Worm (Caenorhabditis elegans): Measurements from ENCODE around the gene F42G4.5.

DNA sequence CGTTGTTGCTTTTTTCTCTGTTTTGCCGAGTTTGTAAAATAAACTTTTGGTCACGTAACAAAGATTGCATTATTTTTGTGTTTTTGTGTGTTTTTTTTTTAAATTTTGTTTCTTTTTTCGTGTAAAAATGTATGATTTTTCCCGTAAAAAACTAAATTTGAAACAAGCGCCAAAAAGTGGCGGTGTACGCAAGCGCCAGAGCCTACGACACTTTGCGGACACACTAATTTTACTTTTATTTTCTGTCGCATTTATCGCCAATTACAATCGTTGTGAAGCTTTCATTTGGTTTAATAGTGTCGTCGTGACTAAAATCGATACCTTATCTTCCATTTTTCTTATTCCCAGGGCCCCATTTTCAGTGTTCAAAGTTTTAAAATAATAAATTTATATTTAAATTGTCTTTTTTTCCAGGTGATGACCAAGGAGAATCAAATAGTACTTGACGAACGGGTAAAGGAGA, 10.5 kb downstream of the F42G4.5 start, which contains the start of the genes Y81G3A.1 and gcn-2:
- TF ChIP-seq W03F9.2 (tag; optimal IDR thresholded peaks at IDR 0.05) (no peak), him-1 (tag; optimal IDR thresholded peaks at IDR 0.05) (no peak)

Data from whole organism, L4/young adult.